Fruit fly (Drosophila melanogaster) whole organism: ENCODE data around the gene cyr.

Experiments
- CG8478 ChIP-seq: fragments of >200 bp; optimal IDR thresholded peaks from 2 replicates; lab custom pipeline; 2018; ENCODE audit warnings: inconsistent platforms
- Dll ChIP-seq: fragments of >200 bp; optimal IDR thresholded peaks from 2 replicates; lab custom pipeline; 2017
- EcR ChIP-seq, 2 experiments: fragments of >200 bp; optimal IDR thresholded peaks; 2 replicates each; lab custom pipeline; 2017; ENCODE audit warnings: missing biosample characterization in 2 of 2, missing genetic modification characterization in 2 of 2, missing genetic modification reagents in 2 of 2
- pan ChIP-seq: fragments of >200 bp; optimal IDR thresholded peaks from 2 replicates; lab custom pipeline; 2017
- psq ChIP-seq: fragments of >200 bp; optimal IDR thresholded peaks from 2 replicates; lab custom pipeline; 2017
- usp ChIP-seq: fragments of >200 bp; optimal IDR thresholded peaks from 2 replicates; lab custom pipeline; 2017; ENCODE audit warnings: missing biosample characterization, missing genetic modification characterization, mixed read lengths

DNA sequence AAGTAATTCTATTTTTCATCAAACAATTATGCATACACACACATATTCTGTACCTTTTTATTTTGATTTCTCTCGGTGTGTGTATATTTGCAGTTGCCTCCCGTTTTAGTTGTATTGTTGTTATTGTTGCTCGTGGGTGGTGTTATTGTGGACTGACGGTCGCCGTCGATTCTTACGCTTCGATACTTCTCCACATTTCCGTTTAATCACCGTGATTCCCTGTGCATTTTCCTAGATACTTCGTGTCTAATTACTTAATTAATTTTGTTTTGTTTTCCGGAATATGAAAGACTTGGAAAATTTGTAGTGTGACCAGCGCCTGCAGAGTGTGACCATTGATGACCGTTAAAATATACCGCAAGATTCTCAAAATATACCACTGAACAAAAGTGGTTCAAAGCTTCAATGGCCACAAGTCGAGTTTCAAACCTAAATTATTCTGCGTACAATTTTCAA is 41.8 kb downstream of the cyr start, which contains the start of gene UbcE2H:
- TF ChIP-seq CG8478 (lab: Kevin White, UChicago) (no peak), EcR (GFP tag; optimal IDR thresholded peaks at IDR 0.05; lab: Kevin White, UChicago) (no peak), psq (lab: Kevin White, UChicago) (no peak), usp (GFP tag; lab: Kevin White, UChicago) (no peak), pan (lab: Kevin White, UChicago) (no peak), Dll (lab: Kevin White, UChicago) (no peak)
